Fruit fly (Drosophila melanogaster): Measurements from ENCODE around the gene Pdfr.

Pdfr gene

DNA sequence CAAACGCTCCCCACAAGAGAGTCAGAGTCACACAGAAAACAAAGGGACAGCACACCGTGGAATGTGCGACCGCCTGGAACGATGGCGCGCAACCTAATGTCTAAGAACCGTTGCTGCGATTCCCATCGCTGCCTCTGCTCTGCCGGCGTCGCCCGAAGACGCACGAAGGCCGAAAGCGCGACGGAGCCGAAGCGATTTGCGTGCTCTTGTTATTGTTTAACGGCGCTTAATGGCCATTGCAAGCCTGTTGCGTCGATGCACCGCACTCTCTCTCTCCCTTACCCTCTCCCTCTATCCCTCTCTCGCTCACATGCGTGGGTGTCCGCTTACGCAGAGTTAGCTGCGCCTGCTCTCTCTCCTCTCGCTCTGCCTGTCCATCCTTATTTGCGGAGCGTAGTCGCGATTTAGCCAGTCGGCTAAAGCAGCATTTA is 6.7 kb upstream of the Pdfr start, which contains the start of gene trol:
TSS of gene trol (minus strand) at position 100 of the 431 bp plus-strand sequence.
- TF ChIP-seq noc (tag; optimal IDR thresholded peaks at IDR 0.05) = no peak

DNA sequence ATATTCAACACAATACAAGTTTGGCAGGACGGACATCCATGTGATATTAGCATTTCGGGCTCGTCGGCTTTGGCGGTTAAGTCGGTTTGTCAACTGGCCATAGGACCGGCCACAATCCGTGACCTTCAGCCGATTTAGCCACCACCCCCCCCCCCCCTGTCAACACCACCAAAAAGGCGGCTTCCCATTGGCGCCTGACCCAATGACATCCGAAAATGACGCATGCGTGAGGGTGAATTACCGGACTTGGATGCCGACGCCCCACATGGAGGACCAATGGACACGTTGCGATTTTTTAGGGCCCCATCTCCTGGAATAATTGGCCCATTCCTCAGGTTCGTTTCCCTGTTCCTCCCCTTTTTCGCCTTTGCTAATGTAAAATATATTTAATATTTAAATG is 5.7 kb upstream of the Pdfr start:
- no peak for TF ChIP-seq noc (tag; optimal IDR thresholded peaks at IDR 0.05)

DNA sequence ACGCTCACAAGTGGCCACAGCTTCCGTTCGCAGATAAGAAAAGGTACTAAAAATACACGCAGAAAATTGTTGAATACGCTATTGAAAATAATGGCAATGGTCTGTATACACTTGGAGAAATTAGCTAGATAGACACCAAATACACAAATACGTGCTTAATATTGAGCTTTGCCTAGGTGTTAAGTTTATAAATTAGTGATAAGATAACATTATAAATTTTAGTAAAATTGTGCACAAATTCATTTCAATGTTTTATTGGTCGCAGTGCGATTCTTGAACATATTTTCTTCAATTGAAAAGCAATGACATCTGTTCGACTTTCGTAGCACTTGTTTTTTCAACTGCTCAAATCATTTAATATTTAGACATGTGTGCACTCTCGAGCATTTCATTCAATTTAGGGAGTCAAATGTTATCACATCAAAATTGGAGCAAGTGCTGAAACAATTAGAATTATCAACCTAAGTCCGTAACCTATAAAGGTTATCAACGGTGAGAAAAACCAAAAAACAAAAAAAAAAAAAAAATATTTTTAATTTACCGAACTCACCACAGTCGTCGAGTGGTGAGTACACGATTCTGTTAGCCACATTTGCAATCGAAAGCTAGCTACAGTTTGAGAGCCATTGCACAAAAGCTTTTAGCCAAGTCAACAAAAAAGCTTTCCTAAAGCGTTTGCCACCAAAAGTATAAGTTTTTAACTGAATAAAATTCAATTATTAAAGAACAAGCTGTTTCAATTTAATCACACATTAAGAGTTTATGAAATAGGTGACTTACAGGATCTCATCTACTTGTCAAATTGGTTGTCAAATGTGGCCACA is 5.1 kb upstream of the Pdfr start:
- peak; percentile 73 for TF ChIP-seq noc (tag; optimal IDR thresholded peaks at IDR 0.05)

DNA sequence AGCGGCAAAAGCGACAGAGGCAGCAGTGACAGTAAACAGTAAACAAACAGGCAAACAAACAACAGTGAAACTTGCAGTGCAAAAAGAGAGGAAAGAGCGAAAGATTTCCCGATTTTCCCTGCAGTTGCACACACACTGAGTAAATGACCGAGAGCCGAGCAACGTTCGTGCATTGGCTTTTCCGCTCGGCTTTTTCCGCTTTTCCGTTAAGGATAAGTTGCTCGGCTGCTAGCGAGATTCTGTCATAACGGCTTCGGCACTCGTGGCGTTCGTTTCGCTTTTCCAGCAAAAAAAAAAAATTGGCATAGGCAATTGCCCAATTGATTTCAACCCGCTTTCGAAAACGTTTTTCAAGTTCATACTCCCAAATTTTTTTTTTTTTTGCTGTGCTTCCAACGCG is 1.9 kb downstream of the Pdfr start:
- no peak for TF ChIP-seq noc (tag; optimal IDR thresholded peaks at IDR 0.05)

DNA sequence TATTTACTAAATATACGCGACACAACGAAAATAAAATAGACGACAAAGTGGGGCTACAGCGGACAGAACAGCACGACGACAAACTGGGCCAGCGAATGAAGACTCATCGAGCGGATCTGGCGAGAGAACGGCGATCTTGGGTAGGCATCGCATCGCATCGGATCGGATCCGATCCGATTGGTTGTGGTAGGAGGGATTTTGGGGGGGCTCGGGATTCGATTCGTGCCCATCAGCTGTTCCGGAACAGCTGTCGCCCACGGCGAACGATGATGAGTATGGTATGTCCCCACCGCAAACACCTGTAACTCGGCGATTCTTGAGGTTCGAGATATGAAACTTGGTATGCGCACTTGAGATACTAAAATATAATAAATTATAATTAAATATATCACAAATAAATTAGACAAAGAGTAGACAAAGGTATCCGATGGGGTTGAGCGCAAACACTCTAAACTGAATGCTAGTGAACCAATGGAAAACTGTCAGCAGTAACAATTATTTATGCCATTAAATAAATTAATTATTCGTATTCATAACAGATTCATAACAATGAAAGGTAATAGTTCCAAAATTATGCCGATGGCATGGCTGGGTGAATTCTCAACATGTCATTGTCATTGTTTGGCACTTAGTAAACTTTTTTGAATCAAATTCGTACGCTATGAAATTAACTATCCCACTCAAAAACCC is 28.5 kb downstream of the Pdfr start, which contains the start of the genes Vha36-3 and AANATL7:
TSS of gene Vha36-3 (minus strand) at position 242 of the 690 bp plus-strand sequence.
TSS of gene AANATL7 (plus strand) at position 640 of the 690 bp plus-strand sequence.
- no peak for TF ChIP-seq noc (tag; optimal IDR thresholded peaks at IDR 0.05)

DNA sequence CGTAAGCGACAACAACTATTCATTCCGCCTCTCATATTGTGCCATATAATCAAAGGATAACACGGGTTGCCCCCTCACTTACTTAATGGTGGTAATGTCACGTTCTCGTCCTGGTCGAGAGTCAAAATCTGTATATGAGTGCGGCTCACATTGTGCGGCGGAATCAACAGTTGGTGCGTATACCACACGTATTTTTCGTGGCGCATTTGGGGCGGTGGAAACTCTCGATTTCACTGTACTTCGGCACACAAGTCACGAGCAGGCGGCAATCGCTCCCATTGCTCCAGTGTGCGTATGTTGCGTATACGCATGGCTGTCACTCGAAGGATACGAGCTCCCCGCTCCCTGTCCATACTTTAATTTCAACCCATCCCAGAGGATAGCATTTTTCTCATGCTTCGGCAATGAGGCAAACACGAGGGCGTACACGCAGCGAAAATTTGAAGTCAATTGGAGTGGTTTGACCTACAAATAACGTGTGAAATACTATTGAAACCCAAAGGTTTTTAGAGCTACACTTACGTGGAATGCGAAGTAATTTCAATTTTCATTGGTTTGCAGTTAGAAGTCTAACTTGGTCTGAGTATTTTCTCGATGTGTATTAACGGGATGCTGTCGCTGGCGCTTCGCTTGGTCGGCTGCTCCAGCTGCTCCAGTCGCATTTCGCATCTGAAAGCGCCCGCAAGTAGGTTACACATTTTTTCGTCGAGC is 29.9 kb downstream of the Pdfr start:
- TF ChIP-seq noc (tag; optimal IDR thresholded peaks at IDR 0.05) = peak; percentile 0

DNA sequence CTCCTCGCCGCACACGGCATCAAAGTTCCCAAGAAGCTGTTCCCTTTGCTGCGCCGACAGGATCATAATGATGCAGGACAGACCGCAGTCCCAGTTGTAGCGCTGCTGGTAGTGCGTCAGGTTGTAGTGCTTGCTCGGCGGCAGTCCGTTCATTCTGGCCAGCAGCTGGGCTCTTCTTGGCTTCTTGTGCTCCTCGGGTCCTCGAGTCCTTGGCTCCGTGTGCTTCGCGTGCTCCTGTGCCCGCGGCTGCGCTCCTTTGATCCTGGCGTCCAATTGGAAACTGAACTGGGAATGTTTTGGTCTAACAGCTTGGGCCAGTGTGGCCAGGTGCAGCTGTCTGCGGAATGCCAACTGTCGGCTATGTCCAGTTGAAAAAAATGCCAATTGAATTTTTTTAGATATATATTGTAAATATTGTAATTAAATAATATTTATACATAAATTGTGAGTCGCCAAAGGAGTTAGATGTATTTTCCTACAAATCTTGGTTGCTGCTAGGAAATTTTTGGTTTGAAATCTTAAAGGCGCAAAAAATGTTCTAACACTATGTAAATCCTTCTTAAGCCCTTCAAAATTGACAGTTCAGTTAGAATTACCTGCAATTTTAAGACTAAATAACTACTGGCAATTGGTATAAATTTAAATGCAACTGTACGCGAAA is 33.2 kb downstream of the Pdfr start, which contains the start of gene CG13760:
TSS of gene CG13760 (minus strand) at position 645 of the 661 bp plus-strand sequence.
- no peak for TF ChIP-seq noc (tag; optimal IDR thresholded peaks at IDR 0.05)

DNA sequence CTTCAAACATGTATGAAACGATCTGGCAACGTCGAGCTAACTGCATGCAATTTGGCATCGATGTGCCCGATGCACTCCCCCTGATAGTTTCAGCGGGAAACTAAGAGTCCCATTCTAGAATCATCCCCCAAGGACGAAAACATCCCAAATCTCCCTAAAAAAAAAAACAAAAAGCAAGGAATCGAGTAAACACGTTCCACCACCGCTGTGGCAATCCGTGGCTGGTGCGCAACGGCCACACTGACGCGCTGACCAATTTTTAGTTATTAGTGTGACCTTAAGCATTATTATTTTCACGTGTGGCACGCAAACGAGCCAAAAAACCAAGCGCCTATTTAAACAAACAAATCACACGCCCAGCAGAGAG is 33.7 kb downstream of the Pdfr start, which contains the start of gene wds:
TSS of gene wds (plus strand) at position 265 of the 367 bp plus-strand sequence.
- TF ChIP-seq noc (tag; optimal IDR thresholded peaks at IDR 0.05) = no peak

DNA sequence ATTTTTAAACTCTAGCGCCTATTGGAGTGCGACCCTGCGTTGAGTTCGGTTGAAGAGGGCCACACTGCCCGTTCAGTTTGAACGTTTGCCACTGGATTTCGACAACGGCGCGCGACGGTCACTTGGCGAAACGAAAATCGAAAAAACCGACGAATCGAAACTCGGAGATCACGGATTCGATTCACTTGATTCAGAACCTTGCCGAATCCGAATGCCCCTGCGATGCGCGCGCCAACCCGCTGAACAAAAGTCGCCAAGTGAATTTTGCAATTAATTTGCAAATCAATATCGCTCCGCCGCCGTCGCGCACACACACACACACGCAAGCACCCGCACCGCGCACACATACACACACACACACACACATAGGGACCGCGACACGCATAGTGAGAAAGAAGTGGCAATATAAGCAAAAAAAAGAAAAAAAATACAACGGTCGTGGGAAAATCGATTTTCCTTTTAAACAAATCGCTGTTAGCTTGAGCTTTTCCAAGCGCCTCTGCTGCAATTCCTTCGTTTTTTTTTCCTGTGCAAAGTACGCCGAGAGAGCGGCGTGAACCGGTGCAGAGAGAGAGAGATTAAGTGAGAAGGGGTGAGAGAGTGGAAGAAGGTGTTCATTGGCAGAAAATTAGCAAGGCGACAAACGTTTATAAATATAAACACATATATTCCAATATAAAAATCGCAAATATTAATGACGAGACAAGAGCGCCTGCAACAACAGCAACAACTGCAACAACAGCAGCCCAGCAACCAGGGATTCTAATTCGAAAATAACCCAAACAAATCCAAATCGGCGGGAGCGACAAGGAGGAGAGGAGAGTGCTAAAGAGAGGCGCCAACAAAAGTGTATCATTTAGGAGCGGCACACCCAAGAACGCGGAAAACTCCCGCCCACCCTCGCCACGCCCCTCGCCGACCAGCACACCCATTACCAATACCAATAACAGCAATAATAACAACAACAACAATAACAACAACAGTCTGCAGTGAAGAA is 36.7 kb downstream of the Pdfr start, which contains the start of gene egh:
TSS of gene egh (plus strand) at position 89 of the 997 bp plus-strand sequence.
- TF ChIP-seq noc (tag; optimal IDR thresholded peaks at IDR 0.05) = peak; percentile 31

DNA sequence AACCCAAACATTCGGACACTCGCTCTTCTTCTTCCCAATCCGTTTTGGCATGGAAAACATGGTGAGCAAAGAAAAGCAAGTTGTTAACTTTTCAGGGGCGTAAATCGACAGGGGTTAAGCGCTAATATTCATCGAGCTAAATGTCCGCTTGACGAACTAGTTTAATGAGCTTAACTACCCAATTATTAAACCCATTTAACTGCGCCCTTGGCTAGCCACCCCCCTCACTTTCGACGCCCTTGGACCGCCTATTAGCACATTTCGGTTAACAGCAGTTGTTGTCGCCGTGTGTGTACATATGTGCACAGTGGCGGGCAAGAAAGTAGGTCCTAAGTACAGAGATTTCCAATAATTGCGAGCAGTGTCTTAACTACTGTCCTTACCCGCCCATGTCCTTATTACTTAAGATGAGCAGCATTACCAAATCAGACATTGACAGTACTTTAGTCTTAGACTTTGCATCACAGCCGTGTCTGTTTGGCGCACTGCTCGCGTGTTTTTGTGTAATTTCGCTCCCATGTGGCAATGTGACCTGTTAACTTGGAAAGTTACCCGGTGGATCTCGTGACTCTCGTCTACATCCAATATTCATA is 37.5 kb downstream of the Pdfr start:
- peak; percentile 94 for TF ChIP-seq noc (tag; optimal IDR thresholded peaks at IDR 0.05)

DNA sequence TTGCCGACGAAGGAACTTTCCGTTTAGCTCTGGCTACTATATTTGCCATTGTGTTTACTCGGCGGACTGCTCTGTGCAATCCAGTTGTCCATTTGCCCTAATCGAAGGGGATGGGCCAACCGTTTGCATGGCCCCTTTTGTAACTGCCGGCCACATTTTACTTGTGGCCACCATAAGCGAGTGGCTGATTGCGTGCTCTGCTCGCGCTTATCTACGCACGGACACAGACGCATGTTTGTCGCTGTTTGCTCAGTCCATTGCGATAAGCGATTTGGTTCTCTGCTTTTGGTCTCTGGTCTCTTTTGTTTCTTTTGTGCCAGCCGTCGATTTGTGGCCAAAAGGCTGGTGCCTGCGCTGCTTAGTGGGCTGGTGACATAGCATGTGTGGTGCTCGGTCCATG is 38.6 kb downstream of the Pdfr start:
- no peak for TF ChIP-seq noc (tag; optimal IDR thresholded peaks at IDR 0.05)

DNA sequence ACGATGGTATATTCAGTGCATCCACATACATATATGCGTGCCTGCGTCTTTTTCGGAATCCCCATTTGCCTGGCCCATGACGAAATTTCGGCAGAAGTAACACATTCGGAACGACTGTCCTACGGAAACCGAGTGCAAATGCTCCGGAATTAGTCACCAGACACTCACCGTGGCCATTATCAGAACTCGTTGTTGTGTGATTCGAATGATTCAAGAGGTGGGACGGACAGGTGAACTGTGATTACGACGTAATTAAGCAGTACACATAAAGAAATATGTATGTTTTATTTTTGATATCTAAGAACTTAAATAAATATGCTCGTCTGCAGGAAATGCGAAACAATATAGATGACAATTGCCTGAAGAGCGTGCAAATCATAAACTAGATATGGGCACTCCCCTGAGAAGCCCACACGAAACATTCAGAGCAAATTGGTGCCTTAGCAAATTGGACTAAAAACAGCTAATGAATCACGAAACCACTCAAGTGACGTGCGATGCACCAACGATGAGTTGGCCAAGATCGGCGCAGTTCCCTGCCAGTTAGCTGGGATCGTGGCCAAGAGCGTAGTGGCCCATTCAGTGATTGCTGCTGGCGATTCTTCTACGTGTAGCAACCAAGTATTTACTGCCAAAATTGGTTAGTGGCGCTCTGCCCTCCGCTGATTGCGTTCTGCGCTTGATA is 39.5 kb downstream of the Pdfr start:
- peak; percentile 86 for TF ChIP-seq noc (tag; optimal IDR thresholded peaks at IDR 0.05)

DNA sequence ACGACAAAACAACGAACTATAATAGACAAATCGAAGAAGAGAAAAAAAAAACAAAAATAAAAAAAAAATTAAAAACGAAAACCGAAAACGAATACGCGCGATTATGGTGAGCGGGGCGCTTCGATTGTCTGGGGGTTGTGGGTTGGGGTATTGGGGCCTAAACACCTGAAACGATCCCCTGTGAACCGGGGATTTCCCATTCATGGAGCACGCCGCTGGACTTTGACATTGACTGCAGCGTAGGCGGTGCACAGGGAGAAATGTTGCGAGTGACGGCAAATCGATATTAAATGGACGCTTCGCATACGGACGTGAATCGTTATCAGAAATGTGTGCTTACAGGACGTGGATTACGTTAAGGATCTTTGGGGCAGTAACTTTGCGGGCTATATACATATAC is 40.2 kb downstream of the Pdfr start:
- no peak for TF ChIP-seq noc (tag; optimal IDR thresholded peaks at IDR 0.05)
